Fruit fly (Drosophila melanogaster): ENCODE results near the gene tacc.

tacc gene

DNA sequence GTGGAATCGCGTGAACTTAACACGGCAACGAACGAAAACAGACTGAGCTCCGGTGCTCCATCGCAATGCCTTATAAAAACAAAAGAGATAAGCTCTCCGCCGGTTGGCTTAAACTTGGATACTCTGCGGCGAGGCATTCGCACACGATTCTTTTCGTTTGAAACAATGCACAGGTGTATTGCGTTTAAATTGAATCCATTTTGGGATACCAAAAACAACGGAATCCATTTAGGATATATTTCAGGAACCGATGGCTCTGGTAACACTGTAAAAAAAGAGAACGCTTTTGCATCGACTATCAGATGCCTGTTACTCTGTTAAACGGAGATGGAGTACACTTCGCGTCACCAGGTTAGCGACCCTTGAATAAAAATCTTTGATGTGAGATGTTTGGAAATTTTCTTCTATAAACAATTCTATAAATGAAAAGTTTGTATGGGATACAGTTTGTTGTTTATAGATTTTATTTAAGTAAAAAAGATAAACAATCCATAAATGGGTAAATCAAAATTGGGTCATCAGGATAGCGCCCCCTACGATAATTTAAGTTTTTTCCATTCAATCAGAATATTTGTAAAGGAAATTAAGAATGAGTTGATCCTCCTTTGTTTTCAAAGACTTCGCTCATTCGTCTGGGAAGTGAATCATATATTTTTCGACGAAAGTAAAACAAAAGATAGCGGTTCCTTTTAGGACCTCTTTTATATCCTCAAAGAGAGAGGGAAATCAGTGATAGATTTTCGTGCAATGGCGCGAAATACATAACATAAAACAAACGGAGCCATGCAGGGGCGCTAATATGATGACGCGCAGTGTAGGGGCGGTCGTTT lies 16.8 kb downstream of the tacc start, which contains the start of gene Nep2 (continued):
- TF ChIP-seq Scr (GFP tag; IDR thresholded peaks at IDR 0.05; ENCODE audit: partially characterized antibody) (peak; percentile 56), fd96Cb (tag; optimal IDR thresholded peaks at IDR 0.05) (peak; percentile 28), CG17385 (GFP tag; optimal IDR thresholded peaks at IDR 0.05) (peak; percentile 48), inv (GFP tag; IDR thresholded peaks at IDR 0.05; ENCODE audit: partially characterized antibody) (peak; percentile 63), CG11696 (GFP tag; IDR thresholded peaks at IDR 0.05) (peak; percentile 47; the same call in 1 of the 2 replicates), CG9797 (GFP tag; optimal IDR thresholded peaks at IDR 0.05) (peak; percentile 28), HLH4C (GFP tag; IDR thresholded peaks at IDR 0.05; ENCODE audit: partially characterized antibody) (peak; percentile 90), ci (GFP tag; IDR thresholded peaks at IDR 0.05) (peak; percentile 40; the same call in 1 of the 3 replicates), D19A (tag; optimal IDR thresholded peaks at IDR 0.05) (peak; percentile 7), Sox100B (GFP tag; optimal IDR thresholded peaks at IDR 0.05) (peak; percentile 65), CG1529 (GFP tag; optimal IDR thresholded peaks at IDR 0.05) (no peak), D19B (GFP tag; optimal IDR thresholded peaks at IDR 0.05) (peak; percentile 64), CG2116 (GFP tag; optimal IDR thresholded peaks at IDR 0.05) (peak; percentile 27), CG7839 (tag; optimal IDR thresholded peaks at IDR 0.05) (peak; percentile 39), Bgb (GFP tag; IDR thresholded peaks at IDR 0.05; ENCODE audit: partially characterized antibody) (peak; percentile 84), H2.0 (GFP tag; IDR thresholded peaks at IDR 0.05) (no peak), CG2712 (tag; optimal IDR thresholded peaks at IDR 0.05) (peak; percentile 28), CG18262 (tag; optimal IDR thresholded peaks at IDR 0.05) (peak; percentile 44), seq (GFP tag; IDR thresholded peaks at IDR 0.05) (0 out of 2 replicates have a peak, but pooled peaks have one; percentile 30), Atf3 (GFP tag; optimal IDR thresholded peaks at IDR 0.05) (peak; percentile 17), Gug (GFP tag; IDR thresholded peaks at IDR 0.05) (peak; percentile 29; the same call in 3 of the 4 replicates), shn (GFP tag; optimal IDR thresholded peaks at IDR 0.05) (no peak), dmrt11E (tag; optimal IDR thresholded peaks at IDR 0.05) (peak; percentile 1), CG13287 (GFP tag; IDR thresholded peaks at IDR 0.05; ENCODE audit: partially characterized antibody) (peak; percentile 23; the same call in 1 of the 2 replicates), eve (GFP tag; optimal IDR thresholded peaks at IDR 0.05) (peak in 1 of 2 experiments; percentile 56), CG34422 (GFP tag; IDR thresholded peaks at IDR 0.05) (0 out of 3 replicates have a peak, but pooled peaks have one; percentile 12), CG6854 (GFP tag; optimal IDR thresholded peaks at IDR 0.05) (peak; percentile 36), CG16813 (GFP tag; IDR thresholded peaks at IDR 0.05; ENCODE audit: partially characterized antibody) (peak; percentile 80), cato (GFP tag; optimal IDR thresholded peaks at IDR 0.05; ENCODE audit: borderline replicate concordance) (peak; percentile 2), CG30020 (tag; optimal IDR thresholded peaks at IDR 0.05) (peak; percentile 5), CG11695 (GFP tag; IDR thresholded peaks at IDR 0.05) (0 out of 3 replicates have a peak, but pooled peaks have one; percentile 5), HLH54F (GFP tag; optimal IDR thresholded peaks at IDR 0.05) (peak; percentile 14), bbx (GFP tag; IDR thresholded peaks at IDR 0.05; ENCODE audit: partially characterized antibody) (peak; percentile 78), ind (GFP tag; optimal IDR thresholded peaks at IDR 0.05) (peak; percentile 18), CG18476 (GFP tag; optimal IDR thresholded peaks at IDR 0.05) (peak; percentile 35), en (GFP tag; optimal IDR thresholded peaks at IDR 0.05) (no peak), row (GFP tag; IDR thresholded peaks at IDR 0.05) (peak; percentile 42; the same call in 2 of the 3 replicates), CG7786 (GFP tag; optimal IDR thresholded peaks at IDR 0.05) (peak; percentile 35), nerfin-2 (GFP tag; IDR thresholded peaks at IDR 0.05; ENCODE audit: partially characterized antibody) (peak; percentile 61), tup (GFP tag; optimal IDR thresholded peaks at IDR 0.05) (no peak), dpn (GFP tag; optimal IDR thresholded peaks at IDR 0.05) (peak in 1 of 2 experiments; percentile 15)

All from whole organism, embryonic.